Fruit fly (Drosophila melanogaster): ENCODE data around the gene vnc.

DNA sequence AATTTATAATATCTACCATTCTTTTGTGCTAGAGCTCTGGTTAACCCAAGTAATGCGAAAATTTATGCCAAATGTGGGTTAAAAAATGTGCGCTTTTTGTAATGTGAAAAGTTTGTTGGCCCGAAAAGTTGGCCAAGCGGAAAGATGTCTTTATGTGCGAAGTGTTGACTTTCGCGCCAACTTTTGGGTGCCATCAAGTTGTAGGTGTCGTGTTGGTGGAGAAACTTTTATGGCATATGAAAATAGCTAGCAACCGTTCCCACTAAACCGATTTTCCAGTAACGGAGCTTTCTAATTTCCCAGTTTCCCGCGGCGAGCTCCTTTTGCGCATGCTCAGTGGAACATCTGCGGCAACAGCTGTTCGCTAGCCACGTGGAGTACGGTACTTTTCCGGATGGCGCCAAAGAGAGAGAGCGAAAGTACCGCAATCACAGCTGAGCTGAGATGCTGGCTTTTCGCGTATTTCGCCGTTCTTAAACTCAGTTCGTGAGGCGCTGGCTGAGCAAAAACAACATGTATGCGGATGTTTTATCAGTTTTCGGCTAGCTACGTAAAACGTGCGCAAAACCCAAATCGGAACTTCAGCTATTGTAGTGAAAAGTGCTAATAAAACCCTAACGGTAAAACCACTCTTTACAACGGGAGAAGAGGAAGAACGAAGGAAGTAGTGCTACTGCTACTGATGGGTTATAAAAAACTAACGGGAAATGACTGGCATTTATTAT is 2.2 kb downstream of the vnc start, which contains the start of gene dpr6:
- TF ChIP-seq usp (GFP tag; optimal IDR thresholded peaks at IDR 0.05): no peak
- TF ChIP-seq psq (optimal IDR thresholded peaks at IDR 0.05): no peak
- TF ChIP-seq pan (optimal IDR thresholded peaks at IDR 0.05): no peak
- no peak for TF ChIP-seq CG8478 (optimal IDR thresholded peaks at IDR 0.05)
- no peak for TF ChIP-seq EcR (GFP tag; optimal IDR thresholded peaks at IDR 0.05)

Data from whole organism.